Worm (Caenorhabditis elegans) whole organism, L3 larva: Measurements from ENCODE around the gene ZK1055.4.

Experiments
- R02D3.7 ChIP-seq: fragments of 150-350 bp; optimal IDR thresholded peaks from 2 replicates; lab custom pipeline; 2014; ENCODE audit warnings: missing biosample characterization, missing genetic modification characterization
- aly-2 ChIP-seq: fragments of 150-350 bp; optimal IDR thresholded peaks from 2 replicates; lab custom pipeline; 2014; ENCODE audit warnings: missing biosample characterization, missing genetic modification characterization
- ama-1 ChIP-seq: fragments of 150-350 bp; optimal IDR thresholded peaks from 2 replicates; lab custom pipeline; 2018
- ceh-28 ChIP-seq: fragments of 150-350 bp; optimal IDR thresholded peaks from 2 replicates; lab custom pipeline; 2014; ENCODE audit warnings: missing biosample characterization, missing genetic modification reagents, missing genetic modification characterization
- ceh-82 ChIP-seq: fragments of 150-350 bp; optimal IDR thresholded peaks from 2 replicates; lab custom pipeline; 2014; ENCODE audit warnings: missing biosample characterization, missing genetic modification characterization
- ceh-9 ChIP-seq: sonication (generic microtip); optimal IDR thresholded peaks from 2 replicates; lab custom pipeline; 2018; ENCODE audit warnings: missing biosample characterization, missing genetic modification characterization
- egl-5 ChIP-seq: fragments of 150-350 bp; optimal IDR thresholded peaks from 2 replicates; lab custom pipeline; 2017; ENCODE audit warnings: missing biosample characterization, missing genetic modification reagents, missing genetic modification characterization, inconsistent platforms
- elt-1 ChIP-seq: fragments of 150-350 bp; optimal IDR thresholded peaks from 2 replicates; lab custom pipeline; 2014; ENCODE audit warnings: missing biosample characterization, missing genetic modification characterization
- elt-2 ChIP-seq: sonication (generic microtip); optimal IDR thresholded peaks from 2 replicates; lab custom pipeline; 2016; ENCODE audit warnings: missing genetic modification reagents, mild to moderate bottlenecking, missing genetic modification characterization, missing compliant biosample characterization
- eor-1 ChIP-seq, 2 experiments: fragments of 150-350 bp; optimal IDR thresholded peaks; 2 replicates each; lab custom pipeline; 2014 to 2018; ENCODE audit warnings: missing biosample characterization in 2 of 2, missing genetic modification characterization in 2 of 2
- fkh-10 ChIP-seq: sonication (generic microtip); optimal IDR thresholded peaks from 2 replicates; lab custom pipeline; 2017; ENCODE audit warnings: missing biosample characterization, missing genetic modification reagents, missing genetic modification characterization
- fkh-2 ChIP-seq: fragments of 150-350 bp; optimal IDR thresholded peaks from 2 replicates; lab custom pipeline; 2014; ENCODE audit warnings: missing biosample characterization, missing genetic modification reagents, missing genetic modification characterization
- hmg-11 ChIP-seq: sonication (generic microtip); optimal IDR thresholded peaks from 2 replicates; lab custom pipeline; 2016; ENCODE audit warnings: missing genetic modification characterization, missing compliant biosample characterization
- lin-15B ChIP-seq: fragments of 150-350 bp; optimal IDR thresholded peaks from 2 replicates; lab custom pipeline; 2014; ENCODE audit warnings: missing biosample characterization, missing genetic modification characterization
- lin-39 ChIP-seq: fragments of 150-350 bp; optimal IDR thresholded peaks from 2 replicates; lab custom pipeline; 2018; ENCODE audit warnings: missing biosample characterization, missing genetic modification reagents, missing genetic modification characterization
- mdl-1 ChIP-seq: fragments of 150-350 bp; optimal IDR thresholded peaks from 2 replicates; lab custom pipeline; 2014; ENCODE audit warnings: missing biosample characterization, missing genetic modification characterization
- mml-1 ChIP-seq: fragments of 150-350 bp; sonication (generic microtip); optimal IDR thresholded peaks from 3 replicates; lab custom pipeline; 2014; ENCODE audit warnings: missing biosample characterization, missing genetic modification characterization
- nfya-1 ChIP-seq: sonication (generic microtip); optimal IDR thresholded peaks from 2 replicates; lab custom pipeline; 2017; ENCODE audit warnings: missing genetic modification characterization, mild to moderate bottlenecking, missing compliant biosample characterization, antibody characterized with exemption, moderate library complexity; ENCODE audit not compliant: insufficient read depth
- nhr-11 ChIP-seq: fragments of 150-350 bp; optimal IDR thresholded peaks from 2 replicates; lab custom pipeline; 2014; ENCODE audit warnings: missing biosample characterization, missing genetic modification characterization
- nhr-25 ChIP-seq: sonication (generic microtip); optimal IDR thresholded peaks from 2 replicates; lab custom pipeline; 2017; ENCODE audit warnings: missing biosample characterization, missing genetic modification characterization
- nhr-28 ChIP-seq: fragments of 150-350 bp; optimal IDR thresholded peaks from 2 replicates; lab custom pipeline; 2014; ENCODE audit warnings: missing biosample characterization, missing genetic modification characterization
- nhr-43 ChIP-seq: sonication (generic microtip); optimal IDR thresholded peaks from 2 replicates; lab custom pipeline; 2016; ENCODE audit warnings: mild to moderate bottlenecking, missing genetic modification characterization, missing compliant biosample characterization; ENCODE audit not compliant: poor library complexity, severe bottlenecking
- nhr-76 ChIP-seq: fragments of 150-350 bp; sonication (generic microtip); optimal IDR thresholded peaks from 5 replicates; lab custom pipeline; 2014; ENCODE audit warnings: missing biosample characterization, missing genetic modification characterization
- nhr-77 ChIP-seq: fragments of 150-350 bp; optimal IDR thresholded peaks from 2 replicates; lab custom pipeline; 2014; ENCODE audit warnings: missing biosample characterization, missing genetic modification characterization
- pha-4 ChIP-seq: fragments of 150-350 bp; optimal IDR thresholded peaks from 2 replicates; lab custom pipeline; 2014; ENCODE audit warnings: missing biosample characterization, missing genetic modification reagents, missing genetic modification characterization
- pqm-1 ChIP-seq: fragments of 150-350 bp; optimal IDR thresholded peaks from 2 replicates; lab custom pipeline; 2017; ENCODE audit warnings: missing biosample characterization, missing genetic modification characterization, inconsistent platforms
- sea-2 ChIP-seq: fragments of 150-350 bp; sonication (generic microtip); optimal IDR thresholded peaks from 4 replicates; lab custom pipeline; 2014; ENCODE audit warnings: missing biosample characterization, missing genetic modification reagents, missing genetic modification characterization
- skn-1 ChIP-seq: fragments of 150-350 bp; optimal IDR thresholded peaks from 2 replicates; lab custom pipeline; 2014; ENCODE audit warnings: missing biosample characterization, missing genetic modification characterization
- snpc-4 ChIP-seq: fragments of 150-350 bp; optimal IDR thresholded peaks from 2 replicates; lab custom pipeline; 2014; ENCODE audit warnings: missing biosample characterization, missing genetic modification characterization
- tbx-2 ChIP-seq: sonication (generic microtip); optimal IDR thresholded peaks from 2 replicates; lab custom pipeline; 2016; ENCODE audit warnings: mild to moderate bottlenecking, missing genetic modification characterization, missing compliant biosample characterization
- unc-62 ChIP-seq: fragments of 150-350 bp; sonication (generic microtip); optimal IDR thresholded peaks from 4 replicates; lab custom pipeline; 2014; ENCODE audit warnings: missing biosample characterization, missing genetic modification reagents, missing genetic modification characterization
- ztf-11 ChIP-seq: fragments of 150-350 bp; optimal IDR thresholded peaks from 2 replicates; lab custom pipeline; 2014; ENCODE audit warnings: missing biosample characterization, missing genetic modification characterization
- ztf-4 ChIP-seq: fragments of 150-350 bp; optimal IDR thresholded peaks from 2 replicates; lab custom pipeline; 2014; ENCODE audit warnings: missing biosample characterization, missing genetic modification characterization

The ZK1055.4 gene

ce11 chrV:6614968-6615367, 33.1 kb downstream of the ZK1055.4 start:
- no peak for TF ChIP-seq ama-1 (lab: Kevin White, UChicago)
- TF ChIP-seq, all 47 proteins: peak for 0

ce11 chrV:6616294-6616693, 34.4 kb downstream of the ZK1055.4 start:
- no peak for TF ChIP-seq mdl-1
- TF ChIP-seq ztf-11 (tag; lab: Kevin White, UChicago) = no peak
- no peak for TF ChIP-seq ztf-4
- no peak for TF ChIP-seq nhr-11
- no peak for TF ChIP-seq eor-1 (tag; optimal IDR thresholded peaks at IDR 0.05; lab: Kevin White, UChicago)
- no peak for TF ChIP-seq snpc-4 (tag; lab: Kevin White, UChicago)
- no peak for TF ChIP-seq nhr-43 (tag; lab: Kevin White, UChicago)
- TF ChIP-seq ceh-9 (tag; lab: Kevin White, UChicago) = no peak
- TF ChIP-seq lin-39 (tag; lab: Kevin White, UChicago) = no peak
- no peak for TF ChIP-seq lin-15B
- no peak for TF ChIP-seq skn-1 (tag; lab: Kevin White, UChicago)
- no peak for TF ChIP-seq mml-1
- peak; percentile 57 for TF ChIP-seq elt-2 (tag; lab: Kevin White, UChicago)
- TF ChIP-seq tbx-2 (tag; lab: Kevin White, UChicago) = no peak
- TF ChIP-seq aly-2 (tag; lab: Kevin White, UChicago) = no peak
- no peak for TF ChIP-seq egl-5 (tag; lab: Kevin White, UChicago)
- TF ChIP-seq pha-4 (tag; lab: Kevin White, UChicago) = peak; percentile 38
- TF ChIP-seq elt-1 (tag; lab: Kevin White, UChicago) = no peak
- no peak for TF ChIP-seq fkh-10 (GFP tag; lab: Kevin White, UChicago)
- TF ChIP-seq unc-62 (GFP tag; lab: Kevin White, UChicago) = no peak
- TF ChIP-seq nfya-1 (tag; lab: Kevin White, UChicago) = no peak
- TF ChIP-seq nhr-76 (tag; lab: Kevin White, UChicago) = no peak
- no peak for TF ChIP-seq R02D3.7
- peak; percentile 88 for TF ChIP-seq pqm-1 (tag; lab: Kevin White, UChicago)

- TF ChIP-seq ztf-11 (tag; lab: Kevin White, UChicago) = no peak
- TF ChIP-seq nhr-25 = peak; percentile 52
Observed at ce11 chrV:6620809-6621208, 38.9 kb downstream of the ZK1055.4 start.

ce11 chrV:6621894-6622293, 40.0 kb downstream of the ZK1055.4 start, which contains the start of gene nhr-37:
nhr-37 (plus strand) TSS chrV:6622194.
- TF ChIP-seq nhr-77 (tag; lab: Kevin White, UChicago) (no peak), ceh-82 (tag; lab: Kevin White, UChicago) (no peak), ama-1 (lab: Kevin White, UChicago) (no peak), hmg-11 (no peak), aly-2 (tag; lab: Kevin White, UChicago) (no peak), ceh-28 (tag; lab: Kevin White, UChicago) (no peak), nhr-11 (no peak), sea-2 (GFP tag; lab: Kevin White, UChicago) (no peak), fkh-10 (GFP tag; lab: Kevin White, UChicago) (no peak), lin-15B (no peak)
- TF ChIP-seq, all 47 proteins: peak for 0

- TF ChIP-seq hmg-11 (no peak), ama-1 (lab: Kevin White, UChicago) (no peak), fkh-10 (GFP tag; lab: Kevin White, UChicago) (no peak), mml-1 (no peak), egl-5 (tag; lab: Kevin White, UChicago) (no peak), fkh-2 (no peak), tbx-2 (tag; lab: Kevin White, UChicago) (no peak), unc-62 (GFP tag; lab: Kevin White, UChicago) (no peak)
Observed at ce11 chrV:6626244-6626643, 44.4 kb downstream of the ZK1055.4 start, which contains the start of gene ppt-1. ppt-1 (minus strand) TSS chrV:6626344.

- TF ChIP-seq fkh-10 (GFP tag; lab: Kevin White, UChicago) (peak; percentile 13), aly-2 (tag; lab: Kevin White, UChicago) (no peak), nhr-28 (tag; lab: Kevin White, UChicago) (no peak), nhr-11 (peak; percentile 70)
- TF ChIP-seq, all 47 proteins: peak for 2
Observed at ce11 chrV:6630769-6631168, 48.9 kb downstream of the ZK1055.4 start.
